Worm (Caenorhabditis elegans): ENCODE data around the gene F41H10.1.

The F41H10.1 gene

DNA sequence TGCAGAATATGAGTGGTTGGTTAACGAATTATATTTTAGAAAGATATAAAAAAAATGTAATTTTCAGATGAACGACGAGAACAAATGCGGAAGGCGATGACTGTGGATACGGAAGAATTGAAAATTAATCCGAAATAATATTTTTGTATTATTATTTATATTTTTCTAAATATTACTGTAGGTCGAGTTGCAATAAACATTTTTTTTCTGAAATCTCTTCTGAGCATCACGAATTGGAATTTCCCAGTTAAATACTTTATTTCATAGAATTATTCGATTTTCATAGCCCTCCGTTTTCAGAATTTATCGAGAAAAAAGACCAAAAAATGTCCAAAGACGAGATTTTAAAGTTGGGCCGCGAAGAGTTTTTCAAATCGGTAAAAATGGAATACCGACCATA lies 14.8 kb downstream of the F41H10.1 start, which contains the start of gene ZK616.2:
Gene ZK616.2, plus strand, starts transcription at position 301 of the 400 bp plus-strand sequence.
- TF ChIP-seq swsn-7 (tag; optimal IDR thresholded peaks at IDR 0.05): no peak

DNA sequence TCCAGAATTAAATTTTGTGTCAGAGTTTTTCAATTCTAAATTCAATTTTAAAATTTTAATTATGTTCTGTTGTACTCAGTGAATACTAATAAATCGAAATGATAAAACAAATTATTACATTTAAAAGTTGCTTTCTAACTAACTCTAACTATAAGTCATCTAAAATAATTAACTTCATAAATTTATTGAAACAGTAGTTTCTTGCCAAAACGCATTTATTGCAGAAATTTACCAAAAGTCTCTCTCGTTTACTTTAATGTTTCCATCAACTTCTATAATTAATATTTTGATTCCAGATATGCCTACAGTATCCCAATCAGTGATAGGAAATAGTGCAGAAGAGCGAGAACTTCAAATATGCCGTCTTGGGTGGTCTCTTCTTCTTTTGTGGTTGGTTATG lies 17.9 kb downstream of the F41H10.1 start, which contains the start of gene ZK616.1:
Gene ZK616.1, plus strand, starts transcription at position 301 of the 400 bp plus-strand sequence.
- TF ChIP-seq nhr-28 (tag; optimal IDR thresholded peaks at IDR 0.05) (no peak), lsy-2 (tag; optimal IDR thresholded peaks at IDR 0.05) (no peak), C04F5.9 (tag; optimal IDR thresholded peaks at IDR 0.05) (no peak), ceh-88 (GFP tag; IDR thresholded peaks at IDR 0.05) (no peak), F16B12.6 (tag; optimal IDR thresholded peaks at IDR 0.05) (no peak), sup-37 (GFP tag; optimal IDR thresholded peaks at IDR 0.05) (no peak), ets-5 (GFP tag; IDR thresholded peaks at IDR 0.05) (no peak), unc-86 (tag; optimal IDR thresholded peaks at IDR 0.05) (no peak), fos-1 (tag; optimal IDR thresholded peaks at IDR 0.05) (no peak), unc-62 (GFP tag; optimal IDR thresholded peaks at IDR 0.05) (no peak), hpl-2 (GFP tag; optimal IDR thresholded peaks at IDR 0.05) (no peak), lin-13 (GFP tag; optimal IDR thresholded peaks at IDR 0.05) (no peak), xbp-1 (tag; optimal IDR thresholded peaks at IDR 0.05) (no peak), zag-1 (tag; optimal IDR thresholded peaks at IDR 0.05) (no peak), jun-1 (tag; optimal IDR thresholded peaks at IDR 0.05) (no peak), nhr-19 (GFP tag; conservative IDR thresholded peaks at IDR 0.05) (no peak), mab-9 (GFP tag; IDR thresholded peaks at IDR 0.05) (no peak), nhr-76 (tag; optimal IDR thresholded peaks at IDR 0.05) (no peak)

DNA sequence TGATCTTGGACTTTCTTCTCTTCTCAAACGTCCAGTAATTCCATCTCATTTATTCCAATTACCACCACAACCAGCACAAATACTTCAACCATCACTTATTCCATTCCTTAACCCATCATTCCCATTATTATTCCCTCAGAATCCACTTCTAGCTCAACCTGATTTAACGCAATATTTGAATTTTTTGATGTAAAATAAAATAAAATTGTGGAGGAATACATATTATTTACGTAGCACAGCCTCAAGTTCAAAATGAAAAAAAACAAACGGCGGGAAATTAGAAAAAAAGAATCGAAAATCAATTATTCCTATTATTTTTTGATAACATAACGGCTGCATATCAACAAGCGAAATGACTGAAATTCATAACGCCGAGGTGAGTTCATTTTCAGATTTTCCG lies 22.6 kb downstream of the F41H10.1 start, which contains the start of gene ZK616.61:
Gene ZK616.61, plus strand, starts transcription at position 301 of the 400 bp plus-strand sequence.
- TF ChIP-seq lin-35 (GFP tag; optimal IDR thresholded peaks at IDR 0.05): no peak
- TF ChIP-seq pax-3 (tag; optimal IDR thresholded peaks at IDR 0.05): no peak
- TF ChIP-seq C34B4.2 (tag; optimal IDR thresholded peaks at IDR 0.05): no peak
- no peak for TF ChIP-seq lin-14 (GFP tag; optimal IDR thresholded peaks at IDR 0.05)
- TF ChIP-seq elt-2 (tag; optimal IDR thresholded peaks at IDR 0.05): no peak
- no peak for TF ChIP-seq nhr-90 (tag; optimal IDR thresholded peaks at IDR 0.05; ENCODE audit: poor library complexity)
- TF ChIP-seq nhr-12 (tag; optimal IDR thresholded peaks at IDR 0.05): no peak
- TF ChIP-seq nhr-237 (tag; optimal IDR thresholded peaks at IDR 0.05): no peak
- no peak for TF ChIP-seq lin-13 (GFP tag; optimal IDR thresholded peaks at IDR 0.05)
- TF ChIP-seq hlh-17 (GFP tag; optimal IDR thresholded peaks at IDR 0.05; ENCODE audit: borderline replicate concordance): no peak
- TF ChIP-seq zip-4 (GFP tag; optimal IDR thresholded peaks at IDR 0.05): no peak
- no peak for TF ChIP-seq ets-5 (GFP tag; IDR thresholded peaks at IDR 0.05)
- TF ChIP-seq aly-2 (tag; optimal IDR thresholded peaks at IDR 0.05): no peak
- no peak for TF ChIP-seq hlh-4 (tag; optimal IDR thresholded peaks at IDR 0.05)
- no peak for TF ChIP-seq lir-3 (tag; optimal IDR thresholded peaks at IDR 0.05; ENCODE audit: poor library complexity)
- no peak for TF ChIP-seq unc-98 (GFP tag; IDR thresholded peaks at IDR 0.05)

DNA sequence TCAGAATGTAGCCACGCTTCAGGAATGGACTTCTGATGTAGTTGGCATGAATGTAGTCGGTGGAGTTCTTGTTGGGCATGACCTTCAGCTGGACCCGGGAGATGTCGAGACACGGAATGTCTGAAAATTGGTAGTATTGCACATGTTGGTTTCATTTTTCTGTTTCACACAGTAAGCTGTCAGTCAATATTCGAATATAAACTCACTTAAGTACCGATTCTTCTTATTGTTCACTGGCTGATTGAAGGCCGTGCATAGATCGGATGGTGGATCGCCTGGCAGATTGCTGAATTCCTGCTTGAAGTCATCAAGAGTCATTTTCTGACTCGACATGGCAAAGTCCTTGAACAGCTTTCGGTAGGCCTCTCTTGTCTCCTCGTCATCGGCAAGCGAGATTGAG lies 26.4 kb downstream of the F41H10.1 start:
- TF ChIP-seq alr-1 (tag; optimal IDR thresholded peaks at IDR 0.05; ENCODE audit: borderline replicate concordance) (no peak), lsy-2 (tag; optimal IDR thresholded peaks at IDR 0.05) (no peak), C04F5.9 (tag; optimal IDR thresholded peaks at IDR 0.05) (no peak)

DNA sequence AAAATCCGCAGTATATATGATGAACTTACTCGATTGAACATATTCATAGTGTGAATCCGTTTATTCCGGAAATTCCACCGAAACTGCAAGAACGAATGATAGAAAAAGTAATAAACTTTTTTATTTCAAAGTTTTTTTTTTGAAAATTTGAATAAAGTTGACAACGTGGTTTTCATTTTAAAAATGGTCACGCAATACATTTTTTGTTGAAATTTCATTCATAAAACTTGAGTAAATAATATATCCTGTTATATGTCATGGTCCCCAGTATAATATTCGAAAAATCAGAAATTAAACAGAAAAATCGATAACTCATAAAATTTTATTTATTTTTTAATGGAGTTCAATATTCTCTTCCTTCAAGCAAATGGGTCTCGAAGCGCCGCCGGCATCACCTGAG lies 28.4 kb downstream of the F41H10.1 start, which contains the start of gene ZK616.65:
Gene ZK616.65, minus strand, starts transcription at position 101 of the 400 bp plus-strand sequence.
- TF ChIP-seq sptf-1 (tag; optimal IDR thresholded peaks at IDR 0.05) (no peak), hlh-17 (GFP tag; optimal IDR thresholded peaks at IDR 0.05; ENCODE audit: borderline replicate concordance) (no peak), nhr-76 (tag; optimal IDR thresholded peaks at IDR 0.05) (no peak), unc-62 (GFP tag; optimal IDR thresholded peaks at IDR 0.05) (no peak), unc-30 (tag; optimal IDR thresholded peaks at IDR 0.05) (no peak), fkh-4 (tag; optimal IDR thresholded peaks at IDR 0.05; ENCODE audit: borderline replicate concordance) (no peak), dsc-1 (tag; optimal IDR thresholded peaks at IDR 0.05) (no peak), tlp-1 (tag; optimal IDR thresholded peaks at IDR 0.05) (no peak), lin-39 (tag; optimal IDR thresholded peaks at IDR 0.05) (no peak), lir-3 (tag; optimal IDR thresholded peaks at IDR 0.05; ENCODE audit: poor library complexity) (no peak), hlh-4 (tag; optimal IDR thresholded peaks at IDR 0.05) (no peak), snu-23 (GFP tag; optimal IDR thresholded peaks at IDR 0.05) (no peak), ztf-11 (tag; optimal IDR thresholded peaks at IDR 0.05) (no peak), vab-15 (tag; optimal IDR thresholded peaks at IDR 0.05) (no peak), aha-1 (tag; optimal IDR thresholded peaks at IDR 0.05) (no peak)
